Worm (Caenorhabditis elegans) whole organism, late embryonic: ENCODE data around the gene C07E3.10.
A peak's percentile ranks its signal among the peaks of the same experiment; 100 is the strongest.

Source experiments
- C38D4.7 ChIP-seq: fragments of 200-800 bp; sonication (Bioruptor generic); optimal IDR thresholded peaks from 2 replicates; lab custom pipeline; 2018; ENCODE audit warnings: mild to moderate bottlenecking, missing genetic modification characterization, moderate library complexity, missing compliant biosample characterization
- F13H6.1 ChIP-seq: sonication (generic microtip); optimal IDR thresholded peaks from 2 replicates; lab custom pipeline; 2016; ENCODE audit warnings: missing genetic modification characterization, missing compliant biosample characterization
- K02D7.2 ChIP-seq: sonication (generic microtip); optimal IDR thresholded peaks from 2 replicates; lab custom pipeline; 2017; ENCODE audit warnings: mild to moderate bottlenecking, missing genetic modification characterization, missing compliant biosample characterization
- Y22D7AL.16 ChIP-seq: sonication (generic microtip); optimal IDR thresholded peaks from 2 replicates; lab custom pipeline; 2016; ENCODE audit warnings: missing genetic modification characterization, missing compliant biosample characterization
- ama-1 ChIP-seq: fragments of 150-350 bp; optimal IDR thresholded peaks from 2 replicates; lab custom pipeline; 2014
- ceh-14 ChIP-seq: sonication (generic microtip); optimal IDR thresholded peaks from 2 replicates; lab custom pipeline; 2016; ENCODE audit warnings: missing genotype, missing genetic modification characterization, missing compliant biosample characterization
- ceh-19 ChIP-seq: fragments of 200-800 bp; sonication (Bioruptor generic); optimal IDR thresholded peaks from 2 replicates; lab custom pipeline; 2018; ENCODE audit warnings: mild to moderate bottlenecking, missing genetic modification characterization, missing compliant biosample characterization
- ceh-2 ChIP-seq: sonication (generic microtip); optimal IDR thresholded peaks from 2 replicates; lab custom pipeline; 2016; ENCODE audit warnings: missing genotype, missing genetic modification characterization, missing compliant biosample characterization
- ceh-22 ChIP-seq: sonication (generic microtip); optimal IDR thresholded peaks from 2 replicates; lab custom pipeline; 2017; ENCODE audit warnings: missing biosample characterization, missing genetic modification characterization
- ceh-24 ChIP-seq: sonication (generic microtip); optimal IDR thresholded peaks from 2 replicates; lab custom pipeline; 2016; ENCODE audit warnings: mild to moderate bottlenecking, missing genetic modification characterization, missing compliant biosample characterization
- ceh-30 ChIP-seq: fragments of 150-350 bp; optimal IDR thresholded peaks from 2 replicates; lab custom pipeline; 2014; ENCODE audit warnings: missing biosample characterization, missing genetic modification characterization
- ceh-31 ChIP-seq: sonication (generic microtip); optimal IDR thresholded peaks from 2 replicates; lab custom pipeline; 2016; ENCODE audit warnings: missing genetic modification characterization, missing compliant biosample characterization
- ceh-34 ChIP-seq: sonication (generic microtip); optimal IDR thresholded peaks from 2 replicates; lab custom pipeline; 2016; ENCODE audit warnings: mild to moderate bottlenecking, missing genetic modification characterization, missing compliant biosample characterization
- ceh-45 ChIP-seq: fragments of 200-800 bp; sonication (Bioruptor generic); IDR thresholded peaks from 2 replicates; pipeline ENCODE4 v1.3.6; 2022; ENCODE audit warnings: missing genetic modification reagents, missing genetic modification characterization, missing compliant biosample characterization
- che-1 ChIP-seq: sonication (generic microtip); optimal IDR thresholded peaks from 2 replicates; lab custom pipeline; 2016; ENCODE audit warnings: mild to moderate bottlenecking, missing genetic modification characterization, missing compliant biosample characterization
- dmd-4 ChIP-seq: sonication (generic microtip); optimal IDR thresholded peaks from 2 replicates; lab custom pipeline; 2016; ENCODE audit warnings: borderline replicate concordance, missing genetic modification characterization, missing compliant biosample characterization
- elt-2 ChIP-seq: sonication (generic microtip); optimal IDR thresholded peaks from 2 replicates; lab custom pipeline; 2016; ENCODE audit warnings: missing genetic modification reagents, missing genetic modification characterization, missing compliant biosample characterization
- elt-4 ChIP-seq: sonication (generic microtip); optimal IDR thresholded peaks from 2 replicates; lab custom pipeline; 2016; ENCODE audit warnings: missing genetic modification characterization, missing compliant biosample characterization
- ets-4 ChIP-seq: sonication (generic microtip); optimal IDR thresholded peaks from 2 replicates; lab custom pipeline; 2016; ENCODE audit warnings: missing genetic modification characterization, missing compliant biosample characterization
- eyg-1 ChIP-seq: sonication (generic microtip); optimal IDR thresholded peaks from 2 replicates; lab custom pipeline; 2016; ENCODE audit warnings: missing genotype, missing genetic modification characterization, missing compliant biosample characterization
- fkh-10 ChIP-seq: fragments of 150-350 bp; optimal IDR thresholded peaks from 2 replicates; lab custom pipeline; 2014; ENCODE audit warnings: missing biosample characterization, missing genetic modification reagents, missing genetic modification characterization
- hlh-15 ChIP-seq: sonication (generic microtip); optimal IDR thresholded peaks from 2 replicates; lab custom pipeline; 2016; ENCODE audit warnings: missing genetic modification characterization, missing compliant biosample characterization
- hlh-6 ChIP-seq: sonication (generic microtip); optimal IDR thresholded peaks from 2 replicates; lab custom pipeline; 2016; ENCODE audit warnings: missing genotype, missing genetic modification characterization, missing compliant biosample characterization
- lim-6 ChIP-seq: sonication (generic microtip); optimal IDR thresholded peaks from 2 replicates; lab custom pipeline; 2016; ENCODE audit warnings: missing genetic modification characterization, missing compliant biosample characterization
- madf-2 ChIP-seq: sonication (generic microtip); optimal IDR thresholded peaks from 2 replicates; lab custom pipeline; 2017; ENCODE audit warnings: missing genetic modification characterization, missing compliant biosample characterization
- nfya-1 ChIP-seq: sonication (generic microtip); optimal IDR thresholded peaks from 2 replicates; lab custom pipeline; 2017; ENCODE audit warnings: missing genetic modification characterization, mild to moderate bottlenecking, missing compliant biosample characterization, antibody characterized with exemption, moderate library complexity
- pat-9 ChIP-seq: fragments of 200-800 bp; sonication (Bioruptor generic); optimal IDR thresholded peaks from 2 replicates; lab custom pipeline; 2018; ENCODE audit warnings: mild to moderate bottlenecking, missing genetic modification characterization, moderate library complexity, missing compliant biosample characterization
- pha-2 ChIP-seq: sonication (generic microtip); optimal IDR thresholded peaks from 2 replicates; lab custom pipeline; 2017; ENCODE audit warnings: mild to moderate bottlenecking, missing genetic modification characterization, missing compliant biosample characterization
- pqm-1 ChIP-seq: sonication (generic microtip); optimal IDR thresholded peaks from 2 replicates; lab custom pipeline; 2016; ENCODE audit warnings: missing genetic modification characterization, missing compliant biosample characterization
- pros-1 ChIP-seq: fragments of 150-350 bp; optimal IDR thresholded peaks from 2 replicates; lab custom pipeline; 2014; ENCODE audit warnings: missing biosample characterization, missing genetic modification reagents, missing genetic modification characterization
- rnt-1 ChIP-seq: sonication (generic microtip); optimal IDR thresholded peaks from 2 replicates; lab custom pipeline; 2016; ENCODE audit warnings: missing genetic modification characterization, missing compliant biosample characterization
- sdc-2 ChIP-seq: sonication (generic microtip); optimal IDR thresholded peaks from 2 replicates; lab custom pipeline; 2016; ENCODE audit warnings: missing genotype, missing genetic modification characterization, missing compliant biosample characterization
- sox-2 ChIP-seq: fragments of 200-800 bp; sonication (Bioruptor generic); IDR thresholded peaks from 2 replicates; pipeline ENCODE4 v1.3.6; 2022; ENCODE audit warnings: missing genetic modification reagents, missing genetic modification characterization, missing compliant biosample characterization
- sox-4 ChIP-seq: sonication (generic microtip); optimal IDR thresholded peaks from 2 replicates; lab custom pipeline; 2017; ENCODE audit warnings: mild to moderate bottlenecking, missing genetic modification characterization, inconsistent platforms, missing compliant biosample characterization
- tbx-2 ChIP-seq: sonication (generic microtip); optimal IDR thresholded peaks from 2 replicates; lab custom pipeline; 2016; ENCODE audit warnings: missing genetic modification characterization, missing compliant biosample characterization
- tbx-7 ChIP-seq: sonication (generic microtip); optimal IDR thresholded peaks from 2 replicates; lab custom pipeline; 2016; ENCODE audit warnings: missing genotype, missing genetic modification characterization, missing compliant biosample characterization
- ttx-3 ChIP-seq: sonication (generic microtip); optimal IDR thresholded peaks from 2 replicates; lab custom pipeline; 2016; ENCODE audit warnings: missing genetic modification reagents, missing genetic modification characterization, missing compliant biosample characterization
- unc-42 ChIP-seq: sonication (generic microtip); optimal IDR thresholded peaks from 2 replicates; lab custom pipeline; 2016; ENCODE audit warnings: missing genotype, missing genetic modification characterization, missing compliant biosample characterization
- unc-55 ChIP-seq: sonication (generic microtip); optimal IDR thresholded peaks from 2 replicates; lab custom pipeline; 2017; ENCODE audit warnings: missing biosample characterization, missing genetic modification reagents, missing genetic modification characterization
- unc-86 ChIP-seq: sonication (generic microtip); optimal IDR thresholded peaks from 2 replicates; lab custom pipeline; 2016; ENCODE audit warnings: missing genetic modification characterization, missing compliant biosample characterization
- ztf-16 ChIP-seq: sonication (generic microtip); optimal IDR thresholded peaks from 2 replicates; lab custom pipeline; 2017; ENCODE audit warnings: missing genetic modification characterization, missing compliant biosample characterization

The C07E3.10 gene

DNA sequence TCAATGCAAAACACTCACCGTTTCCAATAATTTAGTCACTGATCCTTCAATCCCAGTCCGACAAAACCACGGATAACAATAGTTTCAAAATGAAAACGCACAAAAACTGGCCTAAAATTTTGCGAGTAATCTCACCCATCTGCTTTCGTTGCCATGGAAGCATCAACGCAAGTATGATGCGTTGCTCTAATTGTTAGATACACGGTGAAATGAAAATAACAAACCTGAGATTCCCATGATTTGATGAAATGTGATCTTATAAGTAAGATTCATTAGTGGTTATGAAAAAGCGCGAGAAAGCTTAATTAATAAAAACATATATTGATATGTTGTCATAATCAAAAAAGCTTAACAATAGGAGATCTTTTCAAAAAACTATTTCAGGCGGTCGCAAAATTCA is 21.0 kb downstream of the C07E3.10 start, which contains the start of gene ceh-57:
TSS of gene ceh-57 (minus strand) at position 95 of the 400 bp plus-strand sequence.
- TF ChIP-seq ceh-14 (tag; lab: Kevin White, UChicago) = no peak
- peak; percentile 36 for TF ChIP-seq ama-1 (lab: Kevin White, UChicago)

DNA sequence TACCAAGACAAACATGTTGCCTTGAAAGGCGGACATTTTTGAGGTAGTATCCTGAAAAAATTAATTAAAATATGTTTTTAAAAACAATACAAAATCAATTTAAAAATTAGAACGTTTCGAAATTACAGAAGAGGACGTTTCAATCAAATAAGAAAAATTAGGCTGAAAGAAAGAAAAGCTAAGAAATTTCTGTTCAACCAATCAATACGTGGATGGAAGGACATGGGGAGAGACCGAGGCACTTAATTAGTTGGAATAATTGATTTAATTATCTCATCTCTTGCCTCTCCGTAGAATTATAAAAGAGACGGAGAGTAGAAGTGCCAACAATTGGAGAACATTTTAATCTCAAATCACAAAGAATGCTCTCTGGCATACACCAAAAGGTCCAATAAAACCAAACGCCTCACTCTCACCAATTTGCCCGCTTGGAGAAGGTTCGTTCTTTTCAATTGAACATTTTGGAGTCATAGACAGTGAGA is 23.4 kb downstream of the C07E3.10 start, which contains the start of gene ceh-58:
TSS of gene ceh-58 (minus strand) at position 51 of the 482 bp plus-strand sequence.
- TF ChIP-seq unc-42 (tag; lab: Kevin White, UChicago) (peak; percentile 90), ceh-31 (tag; lab: Kevin White, UChicago) (peak; percentile 48), fkh-10 (no peak), ceh-34 (no peak), C38D4.7 (GFP tag; lab: Kevin White, UChicago) (no peak), ceh-14 (tag; lab: Kevin White, UChicago) (peak; percentile 46)

- TF ChIP-seq lim-6 (tag; lab: Kevin White, UChicago) (no peak), sdc-2 (tag; lab: Kevin White, UChicago) (no peak), unc-86 (tag; lab: Kevin White, UChicago) (no peak), nfya-1 (tag; lab: Kevin White, UChicago) (peak; percentile 65), ceh-31 (tag; lab: Kevin White, UChicago) (peak; percentile 66), tbx-2 (no peak), ceh-19 (no peak), unc-42 (tag; lab: Kevin White, UChicago) (peak; percentile 51), ttx-3 (no peak), tbx-7 (tag; lab: Kevin White, UChicago) (no peak), unc-55 (GFP tag; lab: Kevin White, UChicago) (peak; percentile 46)
Measured at ce11 chrII:10370826-10371225, 24.7 kb downstream of the C07E3.10 start.

DNA sequence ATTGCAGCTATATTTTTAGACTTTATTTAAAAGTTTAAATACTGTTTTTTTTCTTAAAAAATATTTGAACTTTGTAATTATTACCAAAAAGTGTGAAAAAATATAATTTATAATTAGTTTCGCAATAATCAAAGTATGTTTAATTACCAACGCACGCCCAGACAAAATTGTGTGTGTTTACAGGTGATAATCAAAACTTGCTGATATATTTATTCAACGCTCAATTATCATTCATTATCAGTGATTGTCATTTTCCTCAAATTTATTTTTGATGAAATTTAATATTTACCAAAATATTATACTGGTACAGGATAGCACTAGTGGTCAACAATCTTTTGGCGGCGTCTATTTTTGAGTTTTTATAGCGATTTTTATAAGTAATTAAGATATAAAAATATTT is 26.8 kb downstream of the C07E3.10 start:
- TF ChIP-seq F13H6.1 (tag; lab: Kevin White, UChicago) = no peak
- no peak for TF ChIP-seq pha-2 (tag; lab: Kevin White, UChicago)
- TF ChIP-seq unc-42 (tag; lab: Kevin White, UChicago) = no peak
- no peak for TF ChIP-seq rnt-1 (tag; lab: Kevin White, UChicago)
- no peak for TF ChIP-seq lim-6 (tag; lab: Kevin White, UChicago)
- TF ChIP-seq ttx-3 = no peak
- no peak for TF ChIP-seq ets-4 (tag; lab: Kevin White, UChicago)
- TF ChIP-seq K02D7.2 (tag; lab: Kevin White, UChicago) = no peak
- no peak for TF ChIP-seq ceh-45
- no peak for TF ChIP-seq ztf-16 (tag; lab: Kevin White, UChicago)

- TF ChIP-seq pha-2 (tag; lab: Kevin White, UChicago) = no peak
- no peak for TF ChIP-seq eyg-1 (tag; lab: Kevin White, UChicago)
- no peak for TF ChIP-seq ceh-2
- TF ChIP-seq pat-9 (tag; lab: Kevin White, UChicago) = no peak
- no peak for TF ChIP-seq hlh-6
- peak; percentile 37 for TF ChIP-seq tbx-2
- TF ChIP-seq pqm-1 (tag; lab: Kevin White, UChicago) = no peak
- no peak for TF ChIP-seq elt-4
- TF ChIP-seq unc-42 (tag; lab: Kevin White, UChicago) = peak; percentile 99
- no peak for TF ChIP-seq ceh-24
- no peak for TF ChIP-seq ama-1 (lab: Kevin White, UChicago)
- no peak for TF ChIP-seq F13H6.1 (tag; lab: Kevin White, UChicago)
- TF ChIP-seq ztf-16 (tag; lab: Kevin White, UChicago) = no peak
- TF ChIP-seq sox-2 = no peak
- no peak for TF ChIP-seq unc-55 (GFP tag; lab: Kevin White, UChicago)
- TF ChIP-seq ets-4 (tag; lab: Kevin White, UChicago) = no peak
- peak; percentile 66 for TF ChIP-seq ttx-3
- peak; percentile 20 for TF ChIP-seq nfya-1 (tag; lab: Kevin White, UChicago)
- TF ChIP-seq ceh-14 (tag; lab: Kevin White, UChicago) = peak; percentile 64
- TF ChIP-seq hlh-15 (tag; lab: Kevin White, UChicago) = no peak
- TF ChIP-seq ceh-45 = no peak
- no peak for TF ChIP-seq lim-6 (tag; lab: Kevin White, UChicago)
- no peak for TF ChIP-seq sox-4 (tag; lab: Kevin White, UChicago)
- TF ChIP-seq ceh-31 (tag; lab: Kevin White, UChicago) = peak; percentile 84
- TF ChIP-seq ceh-22 (tag; lab: Kevin White, UChicago) = no peak
- TF ChIP-seq Y22D7AL.16 = no peak
- TF ChIP-seq elt-2 (tag; lab: Kevin White, UChicago) = no peak
- TF ChIP-seq che-1 (tag; lab: Kevin White, UChicago) = no peak
- no peak for TF ChIP-seq ceh-30 (tag; lab: Kevin White, UChicago)
- TF ChIP-seq pros-1 (tag; lab: Kevin White, UChicago) = no peak
- TF ChIP-seq madf-2 (tag; lab: Kevin White, UChicago) = no peak
- TF ChIP-seq dmd-4 = no peak
Measured at ce11 chrII:10373536-10374169, 27.5 kb downstream of the C07E3.10 start.
